Fruit fly (Drosophila melanogaster): ENCODE data around the gene Tango6.

The Tango6 gene

DNA sequence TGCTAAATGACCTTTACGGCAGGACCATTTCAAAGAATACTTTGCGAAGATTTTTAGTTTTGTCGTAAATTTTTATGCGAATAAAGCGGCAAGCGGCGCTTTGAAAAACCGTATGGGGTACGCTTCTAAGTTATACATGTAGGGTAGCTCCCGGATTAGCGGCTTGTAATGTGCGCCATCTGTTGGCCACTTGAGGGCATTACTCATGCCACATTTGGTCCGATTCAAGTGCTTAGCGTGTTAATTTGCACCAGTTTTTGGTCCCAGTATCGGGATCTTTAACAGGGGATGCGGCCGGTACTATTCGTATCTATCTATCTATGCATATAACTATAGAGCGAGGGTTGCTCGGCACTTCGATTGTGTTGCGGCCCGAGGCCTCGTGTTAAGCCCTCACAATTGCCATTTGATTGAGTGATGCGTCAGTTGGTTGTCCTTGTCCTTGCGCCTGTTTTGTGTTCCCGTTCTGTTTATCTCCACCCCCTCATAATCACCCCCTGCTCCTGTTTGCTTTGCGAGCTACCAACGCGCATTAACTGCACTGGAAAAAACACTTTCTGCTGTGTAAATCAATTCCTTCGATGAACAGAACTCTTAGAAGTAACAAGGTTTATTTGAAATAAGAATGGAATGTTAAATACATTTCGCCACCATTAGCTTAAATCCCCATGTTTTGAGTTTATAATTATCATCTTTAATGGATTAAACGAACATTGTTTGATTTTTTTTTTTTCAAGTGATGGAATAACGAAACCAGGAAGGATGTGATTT is 38.3 kb upstream of the Tango6 start (continued):
- TF ChIP-seq lbe (GFP tag; optimal IDR thresholded peaks at IDR 0.05) (no peak), twi (tag; optimal IDR thresholded peaks at IDR 0.05) (peak; percentile 49), hkb (optimal IDR thresholded peaks at IDR 0.05) (no peak), hkb (GFP tag; IDR thresholded peaks at IDR 0.05) (no peak), CG17802 (tag; optimal IDR thresholded peaks at IDR 0.05) (peak; percentile 20), pita (GFP tag; optimal IDR thresholded peaks at IDR 0.05) (no peak), Blimp-1 (GFP tag; optimal IDR thresholded peaks at IDR 0.05) (peak; percentile 58), pros (GFP tag; optimal IDR thresholded peaks at IDR 0.05) (peak; percentile 73), CG17359 (tag; optimal IDR thresholded peaks at IDR 0.05) (peak; percentile 15), toy (GFP tag; IDR thresholded peaks at IDR 0.05) (no peak), CG2116 (GFP tag; optimal IDR thresholded peaks at IDR 0.05) (no peak), CG43689 (GFP tag; IDR thresholded peaks at IDR 0.05) (no peak), Kr (GFP tag; optimal IDR thresholded peaks at IDR 0.05) (peak; percentile 38), CG18599 (GFP tag; optimal IDR thresholded peaks at IDR 0.05) (peak; percentile 6), cad (GFP tag; optimal IDR thresholded peaks at IDR 0.05) (no peak), nmo (GFP tag; optimal IDR thresholded peaks at IDR 0.05) (peak; percentile 26), CG3065 (GFP tag; optimal IDR thresholded peaks at IDR 0.05) (no peak), sim (GFP tag; IDR thresholded peaks at IDR 0.05) (no peak), da (GFP tag; optimal IDR thresholded peaks at IDR 0.05) (no peak), E2f2 (GFP tag; IDR thresholded peaks at IDR 0.05) (no peak), dmrt11E (tag; optimal IDR thresholded peaks at IDR 0.05) (peak; percentile 82), CG12155 (GFP tag; optimal IDR thresholded peaks at IDR 0.05) (no peak), gsb-n (tag; optimal IDR thresholded peaks at IDR 0.05) (peak; percentile 47), Side (GFP tag; optimal IDR thresholded peaks at IDR 0.05) (no peak), CG4360 (GFP tag; IDR thresholded peaks at IDR 0.05) (no peak), CG6813 (GFP tag; optimal IDR thresholded peaks at IDR 0.05) (no peak), Neu2 (GFP tag; optimal IDR thresholded peaks at IDR 0.05; ENCODE audit: borderline replicate concordance) (no peak), ewg (GFP tag; optimal IDR thresholded peaks at IDR 0.05) (no peak), Dip3 (GFP tag; optimal IDR thresholded peaks at IDR 0.05) (no peak), az2 (GFP tag; optimal IDR thresholded peaks at IDR 0.05) (peak; percentile 36), Gug (GFP tag; IDR thresholded peaks at IDR 0.05) (no peak), CG4424 (GFP tag; optimal IDR thresholded peaks at IDR 0.05) (peak; percentile 57), CG10979 (tag; optimal IDR thresholded peaks at IDR 0.05) (peak; percentile 72), tll (GFP tag; optimal IDR thresholded peaks at IDR 0.05) (no peak), eve (GFP tag; optimal IDR thresholded peaks at IDR 0.05) (peak in 1 of 2 experiments; percentile 20), CG8089 (GFP tag; optimal IDR thresholded peaks at IDR 0.05) (peak; percentile 18), dysf (GFP tag; IDR thresholded peaks at IDR 0.05) (no peak), CG9727 (GFP tag; optimal IDR thresholded peaks at IDR 0.05) (peak; percentile 44), CG12391 (tag; optimal IDR thresholded peaks at IDR 0.05) (peak; percentile 61), CG10209 (GFP tag; optimal IDR thresholded peaks at IDR 0.05) (peak; percentile 26), oc (tag; optimal IDR thresholded peaks at IDR 0.05) (peak; percentile 66), grau (tag; optimal IDR thresholded peaks at IDR 0.05) (peak; percentile 20), CG34224 (GFP tag; IDR thresholded peaks at IDR 0.05; ENCODE audit: partially characterized antibody) (no peak), CG16815 (GFP tag; optimal IDR thresholded peaks at IDR 0.05) (peak; percentile 24), Sox102F (GFP tag; optimal IDR thresholded peaks at IDR 0.05) (no peak), CG33557 (GFP tag; optimal IDR thresholded peaks at IDR 0.05) (peak; percentile 41), Mes4 (GFP tag; optimal IDR thresholded peaks at IDR 0.05) (peak; percentile 5), fru (optimal IDR thresholded peaks at IDR 0.05) (no peak), CG13775 (GFP tag; optimal IDR thresholded peaks at IDR 0.05) (no peak), dm (GFP tag; optimal IDR thresholded peaks at IDR 0.05) (no peak)
